Fruit fly (Drosophila melanogaster): Measurements from ENCODE around the gene FASN1.

Gene FASN1

dm6 chr2L:3099930-3100329 lies 43.5 kb downstream of the FASN1 start:
- no peak for TF ChIP-seq Abd-B (GFP tag; optimal IDR thresholded peaks at IDR 0.05)
- TF ChIP-seq CG32264 (GFP tag; optimal IDR thresholded peaks at IDR 0.05): no peak
- no peak for TF ChIP-seq Myc (optimal IDR thresholded peaks at IDR 0.05)
- no peak for TF ChIP-seq CG9705 (GFP tag; optimal IDR thresholded peaks at IDR 0.05)
- no peak for TF ChIP-seq Hr83 (GFP tag; optimal IDR thresholded peaks at IDR 0.05; ENCODE audit: poor library complexity, severe bottlenecking)
- TF ChIP-seq fru (GFP tag; optimal IDR thresholded peaks at IDR 0.05): no peak

dm6 chr2L:3100812-3101211 lies 44.4 kb downstream of the FASN1 start:
- TF ChIP-seq sage (GFP tag; optimal IDR thresholded peaks at IDR 0.05): no peak
- TF ChIP-seq dmrt93B (GFP tag; optimal IDR thresholded peaks at IDR 0.05): no peak
- TF ChIP-seq N (GFP tag; optimal IDR thresholded peaks at IDR 0.05): no peak
- no peak for TF ChIP-seq dsf (GFP tag; optimal IDR thresholded peaks at IDR 0.05; ENCODE audit: borderline replicate concordance)
- no peak for TF ChIP-seq Dif (GFP tag; optimal IDR thresholded peaks at IDR 0.05; ENCODE audit: partially characterized antibody)
- TF ChIP-seq woc (GFP tag; optimal IDR thresholded peaks at IDR 0.05): no peak
- TF ChIP-seq CrebA (GFP tag; optimal IDR thresholded peaks at IDR 0.05; ENCODE audit: borderline replicate concordance): no peak
- TF ChIP-seq Hr83 (GFP tag; optimal IDR thresholded peaks at IDR 0.05; ENCODE audit: poor library complexity, severe bottlenecking): no peak
- no peak for TF ChIP-seq brk (GFP tag; optimal IDR thresholded peaks at IDR 0.05)
- TF ChIP-seq Dfd (GFP tag; optimal IDR thresholded peaks at IDR 0.05): no peak
- no peak for TF ChIP-seq CG32264 (GFP tag; optimal IDR thresholded peaks at IDR 0.05)
- no peak for TF ChIP-seq h (GFP tag; optimal IDR thresholded peaks at IDR 0.05)
- TF ChIP-seq psq (GFP tag; optimal IDR thresholded peaks at IDR 0.05): no peak
- TF ChIP-seq pan (optimal IDR thresholded peaks at IDR 0.05): no peak
- no peak for TF ChIP-seq Hr78 (GFP tag; optimal IDR thresholded peaks at IDR 0.05)
- no peak for TF ChIP-seq OdsH (GFP tag; optimal IDR thresholded peaks at IDR 0.05)
- TF ChIP-seq Vsx2 (GFP tag; optimal IDR thresholded peaks at IDR 0.05; ENCODE audit: partially characterized antibody): no peak
- no peak for TF ChIP-seq br (GFP tag; optimal IDR thresholded peaks at IDR 0.05)
- no peak for TF ChIP-seq Mio (GFP tag; optimal IDR thresholded peaks at IDR 0.05)

- TF ChIP-seq pan (optimal IDR thresholded peaks at IDR 0.05): no peak
- TF ChIP-seq CG32264 (GFP tag; optimal IDR thresholded peaks at IDR 0.05): no peak
- TF ChIP-seq HLH106 (tag; optimal IDR thresholded peaks at IDR 0.05): no peak
- TF ChIP-seq dmrt93B (GFP tag; optimal IDR thresholded peaks at IDR 0.05): peak; percentile 43
- TF ChIP-seq rgr (GFP tag; optimal IDR thresholded peaks at IDR 0.05): peak; percentile 40
- TF ChIP-seq ey (GFP tag; optimal IDR thresholded peaks at IDR 0.05): peak; percentile 41
- TF ChIP-seq foxo (GFP tag; optimal IDR thresholded peaks at IDR 0.05): peak in 1 of 2 experiments; percentile 27
- no peak for TF ChIP-seq Abd-B (GFP tag; optimal IDR thresholded peaks at IDR 0.05)
- TF ChIP-seq woc (GFP tag; optimal IDR thresholded peaks at IDR 0.05): peak; percentile 24
- TF ChIP-seq Hnf4 (GFP tag; optimal IDR thresholded peaks at IDR 0.05): no peak
Observed at dm6 chr2L:3105895-3106294, 49.5 kb downstream of the FASN1 start.

- no peak for TF ChIP-seq brk (GFP tag; optimal IDR thresholded peaks at IDR 0.05)
- TF ChIP-seq Dif (GFP tag; optimal IDR thresholded peaks at IDR 0.05; ENCODE audit: partially characterized antibody): no peak
- peak; percentile 91 for TF ChIP-seq Myc (optimal IDR thresholded peaks at IDR 0.05)
- TF ChIP-seq psq (GFP tag; optimal IDR thresholded peaks at IDR 0.05): no peak
- TF ChIP-seq dmrt93B (GFP tag; optimal IDR thresholded peaks at IDR 0.05): no peak
- peak; percentile 10 for TF ChIP-seq Hr78 (GFP tag; optimal IDR thresholded peaks at IDR 0.05)
- no peak for TF ChIP-seq Hr83 (GFP tag; optimal IDR thresholded peaks at IDR 0.05; ENCODE audit: poor library complexity, severe bottlenecking)
- TF ChIP-seq N (GFP tag; optimal IDR thresholded peaks at IDR 0.05): peak; percentile 92
- no peak for TF ChIP-seq OdsH (GFP tag; optimal IDR thresholded peaks at IDR 0.05)
- TF ChIP-seq HLH106 (tag; optimal IDR thresholded peaks at IDR 0.05): no peak
- peak; percentile 61 for TF ChIP-seq Vsx2 (GFP tag; optimal IDR thresholded peaks at IDR 0.05; ENCODE audit: partially characterized antibody)
Observed at dm6 chr2L:3107988-3108678, 51.7 kb downstream of the FASN1 start.

- TF ChIP-seq Hnf4 (GFP tag; optimal IDR thresholded peaks at IDR 0.05): no peak
- TF ChIP-seq woc (GFP tag; optimal IDR thresholded peaks at IDR 0.05): no peak
- TF ChIP-seq GATAd (GFP tag; optimal IDR thresholded peaks at IDR 0.05): no peak
- no peak for TF ChIP-seq Vsx2 (GFP tag; optimal IDR thresholded peaks at IDR 0.05; ENCODE audit: partially characterized antibody)
- no peak for TF ChIP-seq dmrt93B (GFP tag; optimal IDR thresholded peaks at IDR 0.05)
- no peak for TF ChIP-seq lola (GFP tag; optimal IDR thresholded peaks at IDR 0.05)
- no peak for TF ChIP-seq CG9705 (GFP tag; optimal IDR thresholded peaks at IDR 0.05)
- no peak for TF ChIP-seq CG32264 (GFP tag; optimal IDR thresholded peaks at IDR 0.05)
- no peak for TF ChIP-seq N (GFP tag; optimal IDR thresholded peaks at IDR 0.05)
- no peak for TF ChIP-seq Dif (GFP tag; optimal IDR thresholded peaks at IDR 0.05; ENCODE audit: partially characterized antibody)
- TF ChIP-seq Jra (GFP tag; optimal IDR thresholded peaks at IDR 0.05): no peak
- TF ChIP-seq Rel (GFP tag; optimal IDR thresholded peaks at IDR 0.05): no peak
- TF ChIP-seq Rel (tag; optimal IDR thresholded peaks at IDR 0.05): no peak
- TF ChIP-seq h (GFP tag; optimal IDR thresholded peaks at IDR 0.05): no peak
- TF ChIP-seq dl (GFP tag; optimal IDR thresholded peaks at IDR 0.05; ENCODE audit: insufficient read depth in 1 of 2, partially characterized antibody in 2 of 2): no peak
- TF ChIP-seq Mio (GFP tag; optimal IDR thresholded peaks at IDR 0.05): no peak
- TF ChIP-seq brk (GFP tag; optimal IDR thresholded peaks at IDR 0.05): no peak
- TF ChIP-seq OdsH (GFP tag; optimal IDR thresholded peaks at IDR 0.05): no peak
Observed at dm6 chr2L:3109372-3109771, 53.0 kb downstream of the FASN1 start, which contains the start of gene PpD6. TSS of gene PpD6 (plus strand) at chr2L:3109672.
